Fruit fly (Drosophila melanogaster): ENCODE data around the gene CG13082.

The CG13082 gene

DNA sequence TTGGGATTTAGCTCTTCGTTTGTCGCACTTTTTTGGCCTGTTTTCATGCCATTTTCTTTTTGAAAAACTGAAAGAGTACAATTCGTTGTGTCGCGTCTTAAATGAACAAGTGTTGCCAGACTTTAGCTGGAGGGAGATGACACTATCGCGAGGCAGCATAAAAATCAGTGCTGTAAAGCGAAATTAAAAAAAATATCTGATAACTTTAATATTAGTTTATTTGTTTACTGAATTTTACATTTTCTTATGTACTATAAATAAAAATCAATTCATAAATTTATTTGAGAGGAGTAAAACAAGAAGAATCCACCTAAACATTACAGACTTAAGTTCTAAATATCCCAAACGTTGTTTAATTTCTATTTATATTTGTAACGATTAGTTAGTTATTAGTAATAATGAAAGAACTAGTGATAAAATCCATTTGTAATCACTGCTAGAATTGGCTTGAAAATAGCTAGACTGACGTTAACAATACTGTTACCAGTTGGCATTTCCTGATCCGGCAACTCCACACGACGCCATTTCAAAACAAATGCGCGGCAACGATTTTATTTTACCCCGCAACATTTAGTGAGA, 39.1 kb downstream of the CG13082 start, which contains the start of the genes spi and msb1l (continued):
- TF ChIP-seq Adf1 (GFP tag; IDR thresholded peaks at IDR 0.05): no peak
- no peak for TF ChIP-seq CG30431 (GFP tag; optimal IDR thresholded peaks at IDR 0.05)
- peak; percentile 95 for TF ChIP-seq phol (tag; optimal IDR thresholded peaks at IDR 0.05)
- TF ChIP-seq CG8290 (GFP tag; optimal IDR thresholded peaks at IDR 0.05): peak; percentile 66
- peak in 1 of 2 experiments; percentile 33 for TF ChIP-seq CG8290 (tag; optimal IDR thresholded peaks at IDR 0.05)
- no peak for TF ChIP-seq bowl (GFP tag; IDR thresholded peaks at IDR 0.05)
- 0 out of 2 replicates have a peak, but pooled peaks have one; percentile 31 for TF ChIP-seq danr (GFP tag; IDR thresholded peaks at IDR 0.05)
- peak; percentile 56 for TF ChIP-seq NfI (GFP tag; optimal IDR thresholded peaks at IDR 0.05)
- peak; percentile 18; the same call in 1 of the 2 replicates for TF ChIP-seq CG14441 (GFP tag; IDR thresholded peaks at IDR 0.05)
- peak; percentile 55 for TF ChIP-seq CG15269 (tag; optimal IDR thresholded peaks at IDR 0.05)
- TF ChIP-seq CG5180 (GFP tag; optimal IDR thresholded peaks at IDR 0.05): no peak
- TF ChIP-seq CG4360 (GFP tag; IDR thresholded peaks at IDR 0.05): no peak
- TF ChIP-seq nom (GFP tag; optimal IDR thresholded peaks at IDR 0.05): no peak
- 0 out of 4 replicates have a peak, but pooled peaks have one; percentile 4 for TF ChIP-seq Gug (GFP tag; IDR thresholded peaks at IDR 0.05)
- no peak for TF ChIP-seq CG8944 (GFP tag; optimal IDR thresholded peaks at IDR 0.05)
- peak; percentile 70 for TF ChIP-seq Med (GFP tag)
- TF ChIP-seq Usf (GFP tag; optimal IDR thresholded peaks at IDR 0.05): peak; percentile 27
- TF ChIP-seq Nf-YC (tag; optimal IDR thresholded peaks at IDR 0.05): peak; percentile 67
- TF ChIP-seq Taf1 (GFP tag; IDR thresholded peaks at IDR 0.05): no peak
- TF ChIP-seq CG14050 (GFP tag; IDR thresholded peaks at IDR 0.05): no peak
- TF ChIP-seq crol (GFP tag; IDR thresholded peaks at IDR 0.05): no peak
- TF ChIP-seq tgo (GFP tag; IDR thresholded peaks at IDR 0.05): no peak
- TF ChIP-seq mirr (GFP tag; optimal IDR thresholded peaks at IDR 0.05): no peak
- TF ChIP-seq CG6791 (GFP tag; IDR thresholded peaks at IDR 0.05; ENCODE audit: partially characterized antibody): peak; percentile 57; the same call in 1 of the 3 replicates
- peak in 1 of 2 experiments; percentile 45 for TF ChIP-seq Hr51 (GFP tag; optimal IDR thresholded peaks at IDR 0.05)
- no peak for TF ChIP-seq B-H1 (GFP tag; IDR thresholded peaks at IDR 0.05)
- TF ChIP-seq nerfin-2 (GFP tag; IDR thresholded peaks at IDR 0.05; ENCODE audit: partially characterized antibody): no peak
- TF ChIP-seq Bteb2 (GFP tag; optimal IDR thresholded peaks at IDR 0.05): no peak
- no peak for TF ChIP-seq hbn (GFP tag; IDR thresholded peaks at IDR 0.05; ENCODE audit: partially characterized antibody)
- TF ChIP-seq CG10267 (tag; optimal IDR thresholded peaks at IDR 0.05): peak; percentile 96
- no peak for TF ChIP-seq sd (tag; optimal IDR thresholded peaks at IDR 0.05)
- TF ChIP-seq CG34422 (GFP tag; IDR thresholded peaks at IDR 0.05): no peak
- peak; percentile 61 for TF ChIP-seq CG12155 (GFP tag; optimal IDR thresholded peaks at IDR 0.05)
- TF ChIP-seq BEAF-32 (GFP tag; optimal IDR thresholded peaks at IDR 0.05): peak; percentile 87
- TF ChIP-seq CG5953 (GFP tag; IDR thresholded peaks at IDR 0.05): no peak
- no peak for TF ChIP-seq kni (GFP tag; optimal IDR thresholded peaks at IDR 0.05)
- peak; percentile 24 to 63 for TF ChIP-seq dpn (GFP tag; optimal IDR thresholded peaks at IDR 0.05)
- TF ChIP-seq nau (GFP tag; optimal IDR thresholded peaks at IDR 0.05): no peak
- peak; percentile 65 for TF ChIP-seq CG7556 (GFP tag; optimal IDR thresholded peaks at IDR 0.05)
- TF ChIP-seq sna (GFP tag; IDR thresholded peaks at IDR 0.05; ENCODE audit: partially characterized antibody): 0 out of 2 replicates have a peak, but pooled peaks have one; percentile 25
- TF ChIP-seq lmd (GFP tag; IDR thresholded peaks at IDR 0.05): peak; percentile 41; the same call in 1 of the 2 replicates
- peak in 1 of 3 experiments; percentile 65 for TF ChIP-seq lola (GFP tag; optimal IDR thresholded peaks at IDR 0.05)
- peak; percentile 63 for TF ChIP-seq CG32532 (GFP tag; IDR thresholded peaks at IDR 0.05)
- TF ChIP-seq fd3F (GFP tag; optimal IDR thresholded peaks at IDR 0.05): no peak
- TF ChIP-seq ham (GFP tag; IDR thresholded peaks at IDR 0.05): no peak
- TF ChIP-seq Ssrp (tag; optimal IDR thresholded peaks at IDR 0.05): peak; percentile 45
- TF ChIP-seq HLHmδ (GFP tag; optimal IDR thresholded peaks at IDR 0.05): no peak
- peak; percentile 30 for TF ChIP-seq CG10543 (GFP tag; optimal IDR thresholded peaks at IDR 0.05)
- TF ChIP-seq Oli (tag; optimal IDR thresholded peaks at IDR 0.05): peak; percentile 22
